Worm (Caenorhabditis elegans): ENCODE results near the gene F37A4.1.

- TF ChIP-seq ztf-23 (GFP tag; IDR thresholded peaks at IDR 0.05) (no peak), T22C8.4 (GFP tag; IDR thresholded peaks at IDR 0.05) (no peak), flt-1 (GFP tag; IDR thresholded peaks at IDR 0.05) (no peak), ztf-29 (GFP tag; IDR thresholded peaks at IDR 0.05) (no peak), ref-1 (GFP tag; conservative IDR thresholded peaks at IDR 0.05) (no peak)
These were observed 4.9 kb upstream of the F37A4.1 start, which contains the start of gene F37A4.3 for ce11 chrIII:6718270-6718669.

All from whole organism, midembryonic.